Worm (Caenorhabditis elegans) whole organism, L4 larva: Measurements from ENCODE around the gene T09F5.20.

Experiments
- T26A8.4 ChIP-seq: fragments of 200-800 bp; sonication (Bioruptor generic); IDR thresholded peaks from 2 replicates; pipeline ENCODE4 v1.3.6; 2022; ENCODE audit warnings: missing genetic modification characterization, missing compliant biosample characterization
- ZK546.5 ChIP-seq, 2 experiments: sonication (generic microtip); optimal IDR thresholded peaks; 2 replicates each; lab custom pipeline; 2017; ENCODE audit warnings: missing biosample characterization in 2 of 2, missing genetic modification characterization in 2 of 2
- ceh-32 ChIP-seq: sonication (generic microtip); optimal IDR thresholded peaks from 2 replicates; lab custom pipeline; 2016; ENCODE audit warnings: mild to moderate bottlenecking, missing genetic modification characterization, missing compliant biosample characterization; ENCODE audit not compliant: poor library complexity
- ceh-44 ChIP-seq: fragments of 200-800 bp; sonication (Bioruptor generic); IDR thresholded peaks from 2 replicates; pipeline ENCODE4 v1.3.6; 2022; ENCODE audit warnings: missing genetic modification reagents, missing genetic modification characterization, missing compliant biosample characterization
- ceh-62 ChIP-seq: sonication (generic microtip); optimal IDR thresholded peaks from 2 replicates; lab custom pipeline; 2017; ENCODE audit warnings: missing biosample characterization, missing genetic modification characterization
- cey-2 ChIP-seq: sonication (generic microtip); optimal IDR thresholded peaks from 3 replicates; lab custom pipeline; 2017; ENCODE audit warnings: missing genetic modification characterization, mild to moderate bottlenecking, missing compliant biosample characterization, antibody characterized with exemption, borderline replicate concordance; ENCODE audit not compliant: insufficient read depth
- dmd-8 ChIP-seq: fragments of 200-800 bp; sonication (Bioruptor generic); IDR thresholded peaks from 2 replicates; pipeline ENCODE4 v1.3.6; 2022; ENCODE audit warnings: missing genetic modification characterization, missing compliant biosample characterization
- egl-43 ChIP-seq: fragments of 200-800 bp; sonication (Bioruptor generic); IDR thresholded peaks from 2 replicates; pipeline ENCODE4 v1.3.6; 2022; ENCODE audit warnings: missing genetic modification reagents, missing genetic modification characterization, missing compliant biosample characterization
- gei-8 ChIP-seq: fragments of 200-800 bp; sonication (Bioruptor generic); optimal IDR thresholded peaks from 2 replicates; lab custom pipeline; 2018; ENCODE audit warnings: mild to moderate bottlenecking, missing genetic modification characterization, missing compliant biosample characterization
- hmg-1.1 ChIP-seq: fragments of 200-800 bp; sonication (Bioruptor generic); IDR thresholded peaks from 2 replicates; pipeline ENCODE4 v1.3.6; 2022; ENCODE audit warnings: missing genetic modification reagents, missing genetic modification characterization, missing compliant biosample characterization
- lim-7 ChIP-seq: fragments of 200-800 bp; sonication (Bioruptor generic); IDR thresholded peaks from 2 replicates; pipeline ENCODE4 v1.3.6; 2022; ENCODE audit warnings: missing genetic modification characterization, missing compliant biosample characterization
- nhr-237 ChIP-seq: sonication (generic microtip); optimal IDR thresholded peaks from 2 replicates; lab custom pipeline; 2017; ENCODE audit warnings: missing biosample characterization, missing genetic modification characterization
- pqm-1 ChIP-seq: sonication (generic microtip); optimal IDR thresholded peaks from 2 replicates; lab custom pipeline; 2017; ENCODE audit warnings: missing biosample characterization, missing genetic modification characterization
- tag-97 ChIP-seq: fragments of 200-800 bp; sonication (Bioruptor generic); IDR thresholded peaks from 2 replicates; pipeline ENCODE4 v1.3.6; 2022; ENCODE audit warnings: missing genetic modification characterization, missing compliant biosample characterization
- zag-1 ChIP-seq: fragments of 150-350 bp; optimal IDR thresholded peaks from 2 replicates; lab custom pipeline; 2014; ENCODE audit warnings: missing biosample characterization, missing genetic modification characterization
- zfp-3 ChIP-seq: fragments of 200-800 bp; sonication (Bioruptor generic); conservative IDR thresholded peaks from 2 replicates; pipeline ENCODE4 v1.3.6; 2022; ENCODE audit warnings: missing genetic modification reagents, missing genetic modification characterization, missing compliant biosample characterization

T09F5.20 gene

DNA sequence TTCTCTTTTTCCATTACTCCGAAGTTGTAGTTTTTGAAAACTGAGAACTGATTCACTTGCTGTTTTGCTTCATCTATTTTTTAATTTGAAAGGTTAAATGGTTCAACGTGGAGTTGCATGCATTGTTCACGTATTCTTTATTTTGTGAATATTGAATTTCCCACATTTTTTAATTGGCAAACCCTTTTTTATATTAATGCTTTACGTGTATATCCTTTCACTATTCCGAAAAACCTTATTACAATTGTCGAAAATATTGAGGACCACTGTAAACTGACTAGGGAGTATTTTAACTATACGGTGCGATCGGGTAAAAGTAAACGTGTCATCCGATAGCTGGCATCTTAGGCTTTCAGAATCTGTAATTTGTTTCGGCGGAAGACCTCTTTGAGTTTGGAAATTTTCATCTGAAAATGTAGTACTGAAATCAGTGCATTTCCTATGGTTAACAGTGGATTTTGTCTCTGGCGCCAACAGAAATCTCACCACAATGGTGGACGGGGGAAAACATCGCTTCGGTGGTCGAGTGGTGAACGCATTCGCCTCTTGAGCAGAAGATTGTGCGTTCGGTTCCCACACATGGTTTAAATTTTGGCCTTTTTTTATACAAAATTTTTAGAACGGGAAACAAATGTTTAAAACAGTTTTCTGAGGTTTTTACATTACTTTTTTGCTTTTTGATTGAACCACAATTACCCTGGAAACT is 41.6 kb downstream of the T09F5.20 start, which contains the start of gene C01G10.14:
C01G10.14 (minus strand) TSS at position 51 of the 706 bp plus-strand sequence.
- TF ChIP-seq ceh-44 (GFP tag; lab: Robert Waterston, UW) (0 out of 2 replicates have a peak, but pooled peaks have one; percentile 37), egl-43 (0 out of 2 replicates have a peak, but pooled peaks have one; percentile 14), hmg-1.1 (GFP tag; lab: Robert Waterston, UW) (peak; percentile 21; the same call in 1 of the 2 replicates), lim-7 (GFP tag; lab: Robert Waterston, UW) (peak; percentile 67), dmd-8 (GFP tag; lab: Robert Waterston, UW) (0 out of 2 replicates have a peak, but pooled peaks have one; percentile 58)
- TF ChIP-seq, all 104 proteins: peak for 5; not testable (repeated sequence) for 99

- no peak for TF ChIP-seq zag-1
- no peak for TF ChIP-seq ceh-32
- TF ChIP-seq dmd-8 (GFP tag; lab: Robert Waterston, UW) = no peak
- no peak for TF ChIP-seq ceh-62 (tag; lab: Kevin White, UChicago)
- TF ChIP-seq gei-8 (GFP tag; lab: Kevin White, UChicago) = no peak
- no peak for TF ChIP-seq T26A8.4 (GFP tag; lab: Robert Waterston, UW)
- no peak for TF ChIP-seq nhr-237
- no peak for TF ChIP-seq zfp-3 (GFP tag; lab: Robert Waterston, UW)
- no peak for TF ChIP-seq pqm-1
- TF ChIP-seq ZK546.5 (tag; optimal IDR thresholded peaks at IDR 0.05; lab: Kevin White, UChicago) = no peak
- TF ChIP-seq cey-2 = no peak
- no peak for TF ChIP-seq tag-97 (GFP tag; lab: Robert Waterston, UW)
Observed at ce11 chrV:15099447-15099846, 48.2 kb downstream of the T09F5.20 start, which contains the start of gene C01G10.1. Gene C01G10.1 (plus strand): TSS chrV:15099747.
